Worm (Caenorhabditis elegans): ENCODE measurements around the gene C48A7.16.

Gene C48A7.16

ce11 chrIV:7402077-7402476, 3.2 kb upstream of the C48A7.16 start:
- TF ChIP-seq zip-5 (tag; optimal IDR thresholded peaks at IDR 0.05) (no peak), pros-1 (tag; optimal IDR thresholded peaks at IDR 0.05) (peak; percentile 34), ceh-2 (tag; optimal IDR thresholded peaks at IDR 0.05) (peak; percentile 20), K02D7.2 (tag; optimal IDR thresholded peaks at IDR 0.05) (no peak), ceh-9 (tag; optimal IDR thresholded peaks at IDR 0.05) (no peak), fax-1 (tag; optimal IDR thresholded peaks at IDR 0.05) (peak; percentile 41), ceh-19 (GFP tag; optimal IDR thresholded peaks at IDR 0.05) (peak; percentile 61), mec-3 (tag; optimal IDR thresholded peaks at IDR 0.05; ENCODE audit: borderline replicate concordance) (no peak), pha-4 (tag; optimal IDR thresholded peaks at IDR 0.05) (no peak), unc-86 (tag; optimal IDR thresholded peaks at IDR 0.05) (no peak), ceh-48 (tag; optimal IDR thresholded peaks at IDR 0.05) (peak; percentile 94), hlh-6 (tag; optimal IDR thresholded peaks at IDR 0.05) (peak; percentile 20), elt-2 (tag; optimal IDR thresholded peaks at IDR 0.05) (no peak), hlh-15 (tag; optimal IDR thresholded peaks at IDR 0.05) (no peak), C38D4.7 (GFP tag; optimal IDR thresholded peaks at IDR 0.05) (peak; percentile 7), pha-2 (tag; optimal IDR thresholded peaks at IDR 0.05) (no peak), ceh-6 (GFP tag; optimal IDR thresholded peaks at IDR 0.05) (no peak), nfya-1 (tag; optimal IDR thresholded peaks at IDR 0.05) (peak; percentile 87), ceh-14 (tag; optimal IDR thresholded peaks at IDR 0.05) (peak; percentile 76), dve-1 (tag; optimal IDR thresholded peaks at IDR 0.05) (no peak), rnt-1 (tag; optimal IDR thresholded peaks at IDR 0.05) (peak; percentile 56), ref-2 (tag; optimal IDR thresholded peaks at IDR 0.05) (no peak), syd-9 (tag; optimal IDR thresholded peaks at IDR 0.05) (peak; percentile 27), ceh-18 (tag; optimal IDR thresholded peaks at IDR 0.05) (peak; percentile 71), nhr-11 (tag; optimal IDR thresholded peaks at IDR 0.05) (no peak), tbx-2 (tag; optimal IDR thresholded peaks at IDR 0.05) (peak; percentile 75), ceh-34 (tag; optimal IDR thresholded peaks at IDR 0.05) (peak; percentile 66), pqm-1 (tag; optimal IDR thresholded peaks at IDR 0.05) (no peak), ttx-3 (tag; optimal IDR thresholded peaks at IDR 0.05) (no peak), unc-42 (tag; optimal IDR thresholded peaks at IDR 0.05) (peak; percentile 67), ceh-24 (tag; optimal IDR thresholded peaks at IDR 0.05) (no peak), gmeb-2 (tag; optimal IDR thresholded peaks at IDR 0.05) (no peak), hlh-8 (tag; optimal IDR thresholded peaks at IDR 0.05) (no peak), sdc-2 (tag; optimal IDR thresholded peaks at IDR 0.05) (peak; percentile 6), odd-2 (tag; optimal IDR thresholded peaks at IDR 0.05) (no peak), hlh-30 (tag; optimal IDR thresholded peaks at IDR 0.05; ENCODE audit: insufficient read depth) (no peak), ama-1 (optimal IDR thresholded peaks at IDR 0.05) (no peak), ceh-45 (GFP tag; IDR thresholded peaks at IDR 0.05) (no peak), K09A11.1 (tag; optimal IDR thresholded peaks at IDR 0.05; ENCODE audit: insufficient read depth) (no peak), Y22D7AL.16 (tag; optimal IDR thresholded peaks at IDR 0.05) (no peak), fkh-10 (GFP tag; optimal IDR thresholded peaks at IDR 0.05) (peak; percentile 58), ahr-1 (tag; optimal IDR thresholded peaks at IDR 0.05) (no peak), unc-55 (GFP tag; optimal IDR thresholded peaks at IDR 0.05) (peak; percentile 48), lin-11 (tag; optimal IDR thresholded peaks at IDR 0.05) (no peak), sox-2 (GFP tag; IDR thresholded peaks at IDR 0.05) (no peak), elt-4 (tag; optimal IDR thresholded peaks at IDR 0.05) (no peak), unc-3 (GFP tag; conservative IDR thresholded peaks at IDR 0.05) (no peak), unc-3 (tag; optimal IDR thresholded peaks at IDR 0.05) (no peak), ceh-31 (tag; optimal IDR thresholded peaks at IDR 0.05) (peak; percentile 91), ets-4 (tag; optimal IDR thresholded peaks at IDR 0.05) (no peak), sox-4 (tag; optimal IDR thresholded peaks at IDR 0.05) (no peak), T23F11.4 (GFP tag; optimal IDR thresholded peaks at IDR 0.05) (no peak), eyg-1 (tag; optimal IDR thresholded peaks at IDR 0.05) (no peak), ztf-16 (tag; optimal IDR thresholded peaks at IDR 0.05) (no peak)

Measured in whole organism, late embryonic.